Fruit fly (Drosophila melanogaster): Measurements from ENCODE around the gene toc.
A peak's percentile ranks its signal among the peaks of the same experiment; 100 is the strongest.

Gene toc

dm6 chr2L:3058772-3059623, 85.6 kb downstream of the toc start (continued):
- no peak for TF ChIP-seq Hand (GFP tag; optimal IDR thresholded peaks at IDR 0.05)
- TF ChIP-seq Xrp1 (GFP tag; IDR thresholded peaks at IDR 0.05), result peak; percentile 47
- peak; percentile 45 for TF ChIP-seq fu2 (GFP tag; optimal IDR thresholded peaks at IDR 0.05)
- no peak for TF ChIP-seq CG6813 (GFP tag; optimal IDR thresholded peaks at IDR 0.05)
- peak; percentile 67 for TF ChIP-seq dysf (GFP tag; IDR thresholded peaks at IDR 0.05)
- no peak for TF ChIP-seq CG1233 (GFP tag; optimal IDR thresholded peaks at IDR 0.05)
- no peak for TF ChIP-seq NC2β (GFP tag; optimal IDR thresholded peaks at IDR 0.05)
- no peak for TF ChIP-seq tin (GFP tag; optimal IDR thresholded peaks at IDR 0.05)
- no peak for TF ChIP-seq oc (tag; optimal IDR thresholded peaks at IDR 0.05)
- no peak for TF ChIP-seq Jarid2 (GFP tag; optimal IDR thresholded peaks at IDR 0.05)
- TF ChIP-seq caup (GFP tag; optimal IDR thresholded peaks at IDR 0.05; ENCODE audit: severe bottlenecking), result peak; percentile 6
- peak; percentile 85 for TF ChIP-seq CG2120 (GFP tag; optimal IDR thresholded peaks at IDR 0.05)
- peak; percentile 20 for TF ChIP-seq CG16815 (GFP tag; optimal IDR thresholded peaks at IDR 0.05)
- TF ChIP-seq NfI (GFP tag; optimal IDR thresholded peaks at IDR 0.05), result peak; percentile 3
- TF ChIP-seq CG2678 (tag; optimal IDR thresholded peaks at IDR 0.05), result peak; percentile 37
- no peak for TF ChIP-seq org-1 (GFP tag; optimal IDR thresholded peaks at IDR 0.05)
- no peak for TF ChIP-seq C15 (GFP tag; IDR thresholded peaks at IDR 0.05)
- peak; percentile 21 for TF ChIP-seq bcd (GFP tag; optimal IDR thresholded peaks at IDR 0.05)
- TF ChIP-seq CG11085 (GFP tag; IDR thresholded peaks at IDR 0.05), result peak; percentile 44; the same call in 1 of the 2 replicates
- TF ChIP-seq crol (GFP tag; IDR thresholded peaks at IDR 0.05), result no peak
- peak; percentile 49 for TF ChIP-seq CG17385 (GFP tag; optimal IDR thresholded peaks at IDR 0.05)
- no peak for TF ChIP-seq Awh (GFP tag; IDR thresholded peaks at IDR 0.05)
- TF ChIP-seq CG8359 (GFP tag; optimal IDR thresholded peaks at IDR 0.05; ENCODE audit: borderline replicate concordance), result no peak
- no peak for TF ChIP-seq ase (GFP tag; IDR thresholded peaks at IDR 0.05)
- TF ChIP-seq btn (GFP tag; optimal IDR thresholded peaks at IDR 0.05), result no peak
- TF ChIP-seq MBD-R2 (GFP tag; IDR thresholded peaks at IDR 0.05), result peak; percentile 7; the same call in 1 of the 2 replicates
- TF ChIP-seq ewg (GFP tag; optimal IDR thresholded peaks at IDR 0.05), result peak; percentile 86
- no peak for TF ChIP-seq CG2199 (GFP tag; IDR thresholded peaks at IDR 0.05)
- TF ChIP-seq HLH54F (GFP tag; optimal IDR thresholded peaks at IDR 0.05), result peak; percentile 41
- TF ChIP-seq Doc2 (GFP tag; IDR thresholded peaks at IDR 0.05), result no peak
- TF ChIP-seq bsh (GFP tag; optimal IDR thresholded peaks at IDR 0.05), result peak in 1 of 2 experiments; percentile 13
- TF ChIP-seq CG9817 (tag; optimal IDR thresholded peaks at IDR 0.05), result peak; percentile 29
- peak; percentile 51 for TF ChIP-seq zf30C (GFP tag; optimal IDR thresholded peaks at IDR 0.05)
- no peak for TF ChIP-seq dm (GFP tag; optimal IDR thresholded peaks at IDR 0.05)
- TF ChIP-seq zen2 (GFP tag; IDR thresholded peaks at IDR 0.05; ENCODE audit: partially characterized antibody), result no peak
- peak; percentile 61 for TF ChIP-seq sug (tag; optimal IDR thresholded peaks at IDR 0.05)
- TF ChIP-seq bab2 (GFP tag; optimal IDR thresholded peaks at IDR 0.05), result no peak
- TF ChIP-seq ci (GFP tag; IDR thresholded peaks at IDR 0.05), result 0 out of 3 replicates have a peak, but pooled peaks have one; percentile 23
- peak; percentile 25 for TF ChIP-seq CG12071 (GFP tag; optimal IDR thresholded peaks at IDR 0.05)
- peak; percentile 37 for TF ChIP-seq chn (GFP tag; optimal IDR thresholded peaks at IDR 0.05)
- no peak for TF ChIP-seq CG4820 (GFP tag; optimal IDR thresholded peaks at IDR 0.05)
- TF ChIP-seq vnd (GFP tag; IDR thresholded peaks at IDR 0.05; ENCODE audit: partially characterized antibody), result no peak
- no peak for TF ChIP-seq dmrt11E (tag; optimal IDR thresholded peaks at IDR 0.05)
- peak; percentile 35; the same call in 1 of the 2 replicates for TF ChIP-seq E2f1 (GFP tag; IDR thresholded peaks at IDR 0.05)
- peak; percentile 3 for TF ChIP-seq CG9876 (GFP tag; optimal IDR thresholded peaks at IDR 0.05)
- TF ChIP-seq vfl (GFP tag; optimal IDR thresholded peaks at IDR 0.05), result peak; percentile 40
- no peak for TF ChIP-seq fd64A (GFP tag; optimal IDR thresholded peaks at IDR 0.05)
- no peak for TF ChIP-seq Adf1 (GFP tag; IDR thresholded peaks at IDR 0.05)
- TF ChIP-seq ind (GFP tag; optimal IDR thresholded peaks at IDR 0.05), result peak; percentile 5
